Fruit fly (Drosophila melanogaster): ENCODE results near the gene CG46468.

The CG46468 gene

dm6 chr2L:9570673-9571193 lies 5.5 kb upstream of the CG46468 start (continued):
- TF ChIP-seq Asciz (GFP tag; optimal IDR thresholded peaks at IDR 0.05) (peak; percentile 68), CG12942 (GFP tag; optimal IDR thresholded peaks at IDR 0.05) (no peak), CG18476 (GFP tag; optimal IDR thresholded peaks at IDR 0.05) (no peak), knrl (GFP tag; IDR thresholded peaks at IDR 0.05; ENCODE audit: partially characterized antibody) (no peak), CG43689 (GFP tag; IDR thresholded peaks at IDR 0.05) (no peak), CG11696 (GFP tag; IDR thresholded peaks at IDR 0.05) (no peak), CG15073 (GFP tag; optimal IDR thresholded peaks at IDR 0.05) (no peak), bsh (GFP tag; optimal IDR thresholded peaks at IDR 0.05) (peak in 1 of 2 experiments; percentile 39), ATbp (GFP tag; optimal IDR thresholded peaks at IDR 0.05) (peak; percentile 73), Pdp1 (GFP tag; optimal IDR thresholded peaks at IDR 0.05) (peak in 1 of 2 experiments; percentile 29), CG7372 (GFP tag; IDR thresholded peaks at IDR 0.05) (no peak), CG10209 (GFP tag; optimal IDR thresholded peaks at IDR 0.05) (peak; percentile 12), CG15601 (tag; optimal IDR thresholded peaks at IDR 0.05) (peak; percentile 17), odd (GFP tag; optimal IDR thresholded peaks at IDR 0.05) (peak; percentile 45), CG31388 (GFP tag; optimal IDR thresholded peaks at IDR 0.05) (no peak), Dbx (GFP tag; IDR thresholded peaks at IDR 0.05) (0 out of 3 replicates have a peak, but pooled peaks have one; percentile 15)

- peak; percentile 91 for TF ChIP-seq CG8359 (GFP tag; optimal IDR thresholded peaks at IDR 0.05; ENCODE audit: borderline replicate concordance)
- TF ChIP-seq sima (GFP tag; optimal IDR thresholded peaks at IDR 0.05): peak; percentile 52
- TF ChIP-seq CG10979 (tag; optimal IDR thresholded peaks at IDR 0.05): peak; percentile 96
- peak; percentile 82 for TF ChIP-seq CG11247 (GFP tag; IDR thresholded peaks at IDR 0.05)
- peak; percentile 94 for TF ChIP-seq CG6813 (GFP tag; optimal IDR thresholded peaks at IDR 0.05)
- peak; percentile 99 for TF ChIP-seq CG31441 (GFP tag; IDR thresholded peaks at IDR 0.05)
- peak; percentile 65 for TF ChIP-seq CTCF (GFP tag; optimal IDR thresholded peaks at IDR 0.05)
- TF ChIP-seq MBD-R2 (GFP tag; IDR thresholded peaks at IDR 0.05): peak; percentile 67
- peak; percentile 96 for TF ChIP-seq CG17829 (tag; optimal IDR thresholded peaks at IDR 0.05)
- peak; percentile 78 for TF ChIP-seq disco-r (GFP tag; optimal IDR thresholded peaks at IDR 0.05)
- peak; percentile 96 for TF ChIP-seq Abd-B (GFP tag; optimal IDR thresholded peaks at IDR 0.05)
- peak; percentile 64; the same call in 2 of the 3 replicates for TF ChIP-seq gce (GFP tag; IDR thresholded peaks at IDR 0.05)
- 0 out of 2 replicates have a peak, but pooled peaks have one; percentile 78 for TF ChIP-seq rib (GFP tag; IDR thresholded peaks at IDR 0.05)
- TF ChIP-seq CG12104 (GFP tag; optimal IDR thresholded peaks at IDR 0.05): peak; percentile 97
- peak; percentile 95 for TF ChIP-seq Atf6 (GFP tag; IDR thresholded peaks at IDR 0.05)
- TF ChIP-seq CG7963 (GFP tag; IDR thresholded peaks at IDR 0.05; ENCODE audit: partially characterized antibody): no peak
- TF ChIP-seq Dfd (GFP tag; optimal IDR thresholded peaks at IDR 0.05): peak in 1 of 2 experiments; percentile 89
- TF ChIP-seq CG4328 (GFP tag; optimal IDR thresholded peaks at IDR 0.05): peak; percentile 95
- TF ChIP-seq fd102C (GFP tag; optimal IDR thresholded peaks at IDR 0.05): peak; percentile 59
- peak; percentile 93 for TF ChIP-seq CG7372 (GFP tag; IDR thresholded peaks at IDR 0.05)
- peak; percentile 83 for TF ChIP-seq CG16863 (GFP tag; optimal IDR thresholded peaks at IDR 0.05)
- peak; percentile 79 for TF ChIP-seq CG18011 (GFP tag; optimal IDR thresholded peaks at IDR 0.05)
- TF ChIP-seq Oli (tag; optimal IDR thresholded peaks at IDR 0.05): peak; percentile 98
- TF ChIP-seq gsb-n (tag; optimal IDR thresholded peaks at IDR 0.05): peak; percentile 89
- TF ChIP-seq CG3847 (GFP tag; IDR thresholded peaks at IDR 0.05): peak; percentile 88
- peak; percentile 97 for TF ChIP-seq CG10147 (GFP tag; optimal IDR thresholded peaks at IDR 0.05)
- peak; percentile 92 for TF ChIP-seq twi (tag; optimal IDR thresholded peaks at IDR 0.05)
- TF ChIP-seq vfl (GFP tag; optimal IDR thresholded peaks at IDR 0.05): peak; percentile 92
- peak; percentile 29 for TF ChIP-seq en (GFP tag; optimal IDR thresholded peaks at IDR 0.05)
- peak; percentile 98 for TF ChIP-seq CG18599 (GFP tag; optimal IDR thresholded peaks at IDR 0.05)
- TF ChIP-seq Ravus (GFP tag; IDR thresholded peaks at IDR 0.05): peak; percentile 74
- TF ChIP-seq Fer2 (tag; optimal IDR thresholded peaks at IDR 0.05): peak; percentile 90
Measured at dm6 chr2L:9569588-9570434, 4.6 kb upstream of the CG46468 start.
